Fruit fly (Drosophila melanogaster): ENCODE measurements around the gene CG2116.

The CG2116 gene

DNA sequence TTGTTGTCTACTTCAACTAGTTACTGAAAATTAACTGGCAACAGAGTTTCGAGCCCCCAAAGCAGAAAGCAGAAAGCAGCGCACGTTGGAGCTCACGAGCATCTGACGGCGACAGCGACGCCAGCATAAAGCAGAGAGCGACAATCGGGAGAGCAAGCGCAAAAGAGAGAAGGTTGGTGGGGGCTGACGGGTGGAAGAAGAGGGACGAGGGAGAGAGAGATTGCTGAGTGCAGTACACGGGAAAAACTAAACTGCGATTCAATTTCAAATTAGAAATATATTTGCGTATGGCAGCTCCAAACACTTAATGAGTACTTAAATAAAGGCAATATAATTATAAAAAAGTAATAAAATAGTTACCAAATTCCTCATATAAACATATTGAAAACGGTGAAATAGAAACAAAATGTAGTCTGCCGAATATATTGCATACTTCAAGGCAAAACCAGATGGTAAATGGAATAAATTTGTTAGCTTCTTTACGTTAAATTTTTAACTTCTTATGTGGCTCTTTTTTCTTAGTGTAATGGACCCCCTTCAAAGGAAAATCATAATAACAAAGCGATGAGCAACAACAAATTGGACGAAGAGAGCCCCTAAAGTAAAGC, 37.4 kb upstream of the CG2116 start (continued):
- no peak for TF ChIP-seq sima (GFP tag; optimal IDR thresholded peaks at IDR 0.05)
- TF ChIP-seq CG18262 (tag; optimal IDR thresholded peaks at IDR 0.05) = peak; percentile 97
- peak; percentile 91 for TF ChIP-seq CG14441 (GFP tag; IDR thresholded peaks at IDR 0.05)
- peak; percentile 76 for TF ChIP-seq Dad (GFP tag; optimal IDR thresholded peaks at IDR 0.05)
- peak; percentile 91 for TF ChIP-seq nom (GFP tag; optimal IDR thresholded peaks at IDR 0.05)
- TF ChIP-seq Hr78 (GFP tag; optimal IDR thresholded peaks at IDR 0.05) = peak in 1 of 2 experiments; percentile 77
- TF ChIP-seq hbn (GFP tag; IDR thresholded peaks at IDR 0.05; ENCODE audit: partially characterized antibody) = no peak
- TF ChIP-seq CG11093 (GFP tag; IDR thresholded peaks at IDR 0.05) = peak; percentile 77; the same call in 2 of the 3 replicates
- peak; percentile 85 for TF ChIP-seq trh (GFP tag; optimal IDR thresholded peaks at IDR 0.05)
- peak; percentile 79 for TF ChIP-seq CG1792 (GFP tag; optimal IDR thresholded peaks at IDR 0.05)
- peak; percentile 7 for TF ChIP-seq stwl (tag; optimal IDR thresholded peaks at IDR 0.05)
- peak; percentile 91 for TF ChIP-seq CG15011 (GFP tag; optimal IDR thresholded peaks at IDR 0.05)
- peak; percentile 95 for TF ChIP-seq CG10209 (GFP tag; optimal IDR thresholded peaks at IDR 0.05)
- TF ChIP-seq CG9437 (GFP tag; optimal IDR thresholded peaks at IDR 0.05) = peak; percentile 91
- TF ChIP-seq ham (GFP tag; IDR thresholded peaks at IDR 0.05) = 0 out of 2 replicates have a peak, but pooled peaks have one; percentile 56
- peak; percentile 51; the same call in 1 of the 2 replicates for TF ChIP-seq CkIIα-i1 (GFP tag; IDR thresholded peaks at IDR 0.05)
- TF ChIP-seq CG6254 (GFP tag; optimal IDR thresholded peaks at IDR 0.05) = peak; percentile 88
- peak; percentile 48 for TF ChIP-seq Ets97D (GFP tag; optimal IDR thresholded peaks at IDR 0.05)
- no peak for TF ChIP-seq gro (GFP tag; optimal IDR thresholded peaks at IDR 0.05)
- TF ChIP-seq CG6272 (GFP tag; IDR thresholded peaks at IDR 0.05) = peak; percentile 90
- peak; percentile 92 for TF ChIP-seq Blimp-1 (GFP tag; optimal IDR thresholded peaks at IDR 0.05)
- TF ChIP-seq insv (GFP tag; optimal IDR thresholded peaks at IDR 0.05) = peak in 1 of 2 experiments; percentile 80
- TF ChIP-seq eyg (GFP tag; optimal IDR thresholded peaks at IDR 0.05) = peak; percentile 49
- TF ChIP-seq CG13894 (tag; optimal IDR thresholded peaks at IDR 0.05) = peak; percentile 91
- peak; percentile 70 for TF ChIP-seq rib (GFP tag; IDR thresholded peaks at IDR 0.05)
- TF ChIP-seq lola (GFP tag; optimal IDR thresholded peaks at IDR 0.05) = peak in 1 of 3 experiments; percentile 90
- TF ChIP-seq CG16813 (GFP tag; IDR thresholded peaks at IDR 0.05; ENCODE audit: partially characterized antibody) = no peak
- TF ChIP-seq fd64A (GFP tag; optimal IDR thresholded peaks at IDR 0.05) = peak; percentile 83
- TF ChIP-seq gem (tag; optimal IDR thresholded peaks at IDR 0.05) = peak; percentile 98
- TF ChIP-seq sr (GFP tag; IDR thresholded peaks at IDR 0.05) = 0 out of 3 replicates have a peak, but pooled peaks have one; percentile 27
- no peak for TF ChIP-seq tna (GFP tag; IDR thresholded peaks at IDR 0.05; ENCODE audit: partially characterized antibody)
- TF ChIP-seq Hr39 (optimal IDR thresholded peaks at IDR 0.05) = no peak
- peak; percentile 92 for TF ChIP-seq Hr3 (GFP tag; optimal IDR thresholded peaks at IDR 0.05)
- peak in 1 of 2 experiments; percentile 98 for TF ChIP-seq eve (GFP tag; optimal IDR thresholded peaks at IDR 0.05)
- peak; percentile 90 for TF ChIP-seq CG5180 (GFP tag; optimal IDR thresholded peaks at IDR 0.05)
- TF ChIP-seq CG1233 (GFP tag; optimal IDR thresholded peaks at IDR 0.05) = peak; percentile 93
- TF ChIP-seq CG8924 (tag; optimal IDR thresholded peaks at IDR 0.05) = peak; percentile 97
- TF ChIP-seq CG14050 (GFP tag; IDR thresholded peaks at IDR 0.05) = peak; percentile 91
- peak; percentile 97 for TF ChIP-seq BtbVII (GFP tag; optimal IDR thresholded peaks at IDR 0.05)
- peak; percentile 95 for TF ChIP-seq CG30403 (GFP tag; optimal IDR thresholded peaks at IDR 0.05)
- peak; percentile 96 for TF ChIP-seq CG9727 (GFP tag; optimal IDR thresholded peaks at IDR 0.05)
- peak; percentile 81 for TF ChIP-seq CG17328 (GFP tag; IDR thresholded peaks at IDR 0.05)
- TF ChIP-seq Nf-YB (GFP tag; optimal IDR thresholded peaks at IDR 0.05) = peak; percentile 84
- peak; percentile 83 for TF ChIP-seq CG8281 (tag; optimal IDR thresholded peaks at IDR 0.05)
- TF ChIP-seq luna (GFP tag; optimal IDR thresholded peaks at IDR 0.05) = peak; percentile 35
- peak; percentile 94 for TF ChIP-seq Xbp1 (GFP tag; optimal IDR thresholded peaks at IDR 0.05)
- peak; percentile 86 for TF ChIP-seq Gug (GFP tag; IDR thresholded peaks at IDR 0.05)
- TF ChIP-seq CG3281 (GFP tag; optimal IDR thresholded peaks at IDR 0.05) = peak; percentile 95
- TF ChIP-seq run (tag; optimal IDR thresholded peaks at IDR 0.05) = peak; percentile 94
